Worm (Caenorhabditis elegans) whole organism, L4 larva: ENCODE results near the gene far-7.

Experiments used
- daf-12 ChIP-seq: fragments of 150-350 bp; optimal IDR thresholded peaks from 2 replicates; lab custom pipeline; 2014; ENCODE audit warnings: missing biosample characterization, missing genetic modification reagents, missing genetic modification characterization
- lin-39 ChIP-seq: fragments of 150-350 bp; optimal IDR thresholded peaks from 2 replicates; lab custom pipeline; 2014; ENCODE audit warnings: missing biosample characterization, missing genetic modification reagents, missing genetic modification characterization
- lir-3 ChIP-seq: sonication (generic microtip); optimal IDR thresholded peaks from 2 replicates; lab custom pipeline; 2016; ENCODE audit warnings: mild to moderate bottlenecking, missing genetic modification characterization, missing compliant biosample characterization
- lsy-2 ChIP-seq, 2 experiments: fragments of 150-350 bp in 1 of 2; sonication (generic microtip) in 1 of 2; optimal IDR thresholded peaks; 2 replicates each; lab custom pipeline; 2014 to 2017; ENCODE audit warnings: missing biosample characterization in 2 of 2, missing genetic modification characterization in 2 of 2
- snpc-4 ChIP-seq: fragments of 150-350 bp; optimal IDR thresholded peaks from 2 replicates; lab custom pipeline; 2014; ENCODE audit warnings: missing biosample characterization, missing genetic modification characterization
- unc-62 ChIP-seq, 3 experiments: fragments of 150-350 bp in 1 of 3; sonication (generic microtip); optimal IDR thresholded peaks in 2 of 3; peaks in 1 of 3; 1 replicate in 1 of 3; 2 replicates in 2 of 3; lab custom pipeline; 2014 to 2017; ENCODE audit warnings: missing biosample characterization in 3 of 3, missing genetic modification characterization in 3 of 3, missing genetic modification reagents in 3 of 3, missing genotype in 1 of 3
- zip-11 ChIP-seq: fragments of 200-800 bp; sonication (Bioruptor generic); IDR thresholded peaks from 2 replicates; pipeline ENCODE4 v1.3.6; 2022; ENCODE audit warnings: missing genetic modification characterization, missing compliant biosample characterization

- TF ChIP-seq daf-12 (tag; lab: Kevin White, UChicago) (no peak), lsy-2 (tag; optimal IDR thresholded peaks at IDR 0.05; lab: Kevin White, UChicago) (no peak), unc-62 (GFP tag; optimal IDR thresholded peaks at IDR 0.05 in 1 of 2; lab: Kevin White, UChicago) (peak in 1 of 2 experiments; percentile 14), unc-62 (tag; optimal IDR thresholded peaks at IDR 0.05; lab: Kevin White, UChicago) (no peak), snpc-4 (no peak), zip-11 (no peak), lir-3 (no peak), lin-39 (no peak)
These were observed 19.9 kb upstream of the far-7 start, which contains the start of gene K01A2.6 for ce11 chrII:299684-300083.
